Worm (Caenorhabditis elegans): ENCODE measurements around the gene mbr-1.

mbr-1 gene

DNA sequence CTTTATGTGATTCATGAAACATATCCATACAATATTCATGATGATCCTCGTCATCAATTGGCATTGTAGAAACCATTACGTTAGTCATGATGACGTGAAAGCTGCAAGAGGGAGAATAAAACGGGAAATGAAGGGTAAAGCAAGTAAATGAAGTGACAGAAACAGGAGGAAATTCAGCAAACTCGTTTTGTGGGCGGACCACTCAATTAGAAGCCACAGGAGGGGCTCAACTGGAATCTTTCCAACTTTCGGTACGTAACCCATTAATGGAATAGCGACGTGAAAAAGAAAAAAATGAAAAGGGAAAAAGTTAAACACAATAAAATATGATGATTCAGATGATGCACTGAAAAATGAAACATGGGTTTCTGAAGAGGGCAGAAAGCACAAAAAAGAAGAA lies 4.8 kb downstream of the mbr-1 start, which contains the start of gene T01C1.4:
Gene T01C1.4, minus strand, starts transcription at position 101 of the 400 bp plus-strand sequence.
- no peak for TF ChIP-seq hlh-12 (tag; optimal IDR thresholded peaks at IDR 0.05)
- no peak for TF ChIP-seq mcd-1 (GFP tag; IDR thresholded peaks at IDR 0.05)

DNA sequence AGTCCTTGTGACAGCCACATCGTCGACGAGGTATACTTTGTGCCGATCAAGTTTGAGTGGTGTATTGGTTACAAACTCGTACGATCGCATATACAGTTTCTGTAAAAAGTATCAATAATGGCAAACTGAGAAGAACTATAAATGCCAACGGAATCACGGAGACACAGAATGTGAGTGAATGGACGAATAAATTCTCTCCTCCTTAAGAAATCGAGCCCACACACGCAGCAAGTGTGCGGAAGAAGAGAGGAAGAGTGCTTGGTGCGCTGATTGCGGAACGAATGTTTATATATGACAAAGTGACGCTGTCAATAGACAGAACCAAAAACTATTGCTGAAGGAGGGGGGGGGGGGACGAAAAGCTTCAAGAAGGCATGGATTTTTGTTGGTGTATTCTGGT lies 10.1 kb downstream of the mbr-1 start, which contains the start of gene rhgf-1:
Gene rhgf-1, minus strand, starts transcription at position 101 of the 400 bp plus-strand sequence.
- TF ChIP-seq akir-1 (GFP tag; optimal IDR thresholded peaks at IDR 0.05) (no peak), Y67H2A.10 (GFP tag; conservative IDR thresholded peaks at IDR 0.05) (no peak), ccch-3 (GFP tag; optimal IDR thresholded peaks at IDR 0.05) (no peak), hlh-12 (tag; optimal IDR thresholded peaks at IDR 0.05) (no peak), bed-1 (GFP tag; IDR thresholded peaks at IDR 0.05) (no peak), madf-6 (GFP tag; IDR thresholded peaks at IDR 0.05) (no peak), ztf-28 (GFP tag; IDR thresholded peaks at IDR 0.05) (no peak), ztf-25 (GFP tag; IDR thresholded peaks at IDR 0.05) (no peak), Y53G8AR.9 (GFP tag; conservative IDR thresholded peaks at IDR 0.05) (no peak), Y53F4B.3 (GFP tag; IDR thresholded peaks at IDR 0.05) (no peak), lag-1 (GFP tag; IDR thresholded peaks at IDR 0.05) (no peak), attf-5 (GFP tag; optimal IDR thresholded peaks at IDR 0.05) (no peak), ceh-27 (GFP tag; optimal IDR thresholded peaks at IDR 0.05) (no peak), cebp-2 (GFP tag; IDR thresholded peaks at IDR 0.05) (no peak), rcor-1 (GFP tag; IDR thresholded peaks at IDR 0.05) (no peak), hmg-1.2 (GFP tag; IDR thresholded peaks at IDR 0.05) (no peak)

ce11 chrX:10704329-10704728 lies 17.5 kb downstream of the mbr-1 start:
- no peak for TF ChIP-seq ztf-25 (GFP tag; IDR thresholded peaks at IDR 0.05)
- TF ChIP-seq egrh-3 (GFP tag; IDR thresholded peaks at IDR 0.05): no peak
- no peak for TF ChIP-seq atf-7 (tag; optimal IDR thresholded peaks at IDR 0.05)
- TF ChIP-seq mes-4 (tag; optimal IDR thresholded peaks at IDR 0.05): no peak

DNA sequence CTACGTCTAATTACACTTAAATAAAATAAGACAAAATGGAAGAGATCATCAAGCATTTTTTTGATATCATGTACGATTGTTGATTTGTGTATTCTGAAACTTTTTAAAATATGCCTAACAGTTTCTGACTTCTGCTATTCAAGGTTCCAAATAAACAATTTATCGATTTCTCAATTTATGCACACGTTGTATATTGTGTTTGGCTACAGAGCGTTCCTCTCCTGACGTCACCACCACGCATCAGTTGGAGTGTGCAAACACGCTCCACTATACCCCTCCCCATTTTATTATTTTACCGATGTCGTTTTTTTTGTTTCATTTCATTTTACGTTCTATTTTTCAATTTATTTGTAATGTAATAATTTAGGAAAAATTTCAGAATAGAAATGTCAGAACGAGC lies 26.9 kb downstream of the mbr-1 start, which contains the start of gene plpp-1.3:
Gene plpp-1.3, plus strand, starts transcription at position 380 of the 400 bp plus-strand sequence.
- TF ChIP-seq mcd-1 (GFP tag; IDR thresholded peaks at IDR 0.05) (peak; percentile 45; the same call in 1 of the 2 replicates), nhr-80 (tag; optimal IDR thresholded peaks at IDR 0.05) (peak; percentile 34), madf-10 (tag; optimal IDR thresholded peaks at IDR 0.05) (no peak), hlh-12 (tag; optimal IDR thresholded peaks at IDR 0.05) (no peak), Y56A3A.18 (GFP tag; IDR thresholded peaks at IDR 0.05) (no peak), nhr-27 (tag; optimal IDR thresholded peaks at IDR 0.05) (no peak), pha-4 (tag; optimal IDR thresholded peaks at IDR 0.05) (no peak), lag-1 (GFP tag; IDR thresholded peaks at IDR 0.05) (no peak), attf-5 (GFP tag; optimal IDR thresholded peaks at IDR 0.05) (no peak), snpc-1.1 (tag; optimal IDR thresholded peaks at IDR 0.05; ENCODE audit: insufficient read depth) (no peak), tbx-9 (tag; optimal IDR thresholded peaks at IDR 0.05; ENCODE audit: borderline replicate concordance) (no peak), let-526 (GFP tag; IDR thresholded peaks at IDR 0.05) (no peak)

- no peak for TF ChIP-seq T26A5.8 (tag; optimal IDR thresholded peaks at IDR 0.05)
- TF ChIP-seq cebp-1 (GFP tag; IDR thresholded peaks at IDR 0.05): no peak
- TF ChIP-seq cebp-1 (tag; optimal IDR thresholded peaks at IDR 0.05): peak; percentile 11
- TF ChIP-seq nhr-80 (tag; optimal IDR thresholded peaks at IDR 0.05): peak; percentile 46
- TF ChIP-seq Y53F4B.3 (GFP tag; IDR thresholded peaks at IDR 0.05): no peak
- no peak for TF ChIP-seq let-526 (GFP tag; IDR thresholded peaks at IDR 0.05)
- TF ChIP-seq snpc-3.4 (tag; optimal IDR thresholded peaks at IDR 0.05): no peak
- no peak for TF ChIP-seq nfya-2 (GFP tag; IDR thresholded peaks at IDR 0.05)
- no peak for TF ChIP-seq hmg-20 (GFP tag; IDR thresholded peaks at IDR 0.05)
- no peak for TF ChIP-seq pbrm-1 (GFP tag; IDR thresholded peaks at IDR 0.05)
- TF ChIP-seq ccch-3 (GFP tag; optimal IDR thresholded peaks at IDR 0.05): no peak
- no peak for TF ChIP-seq snpc-1.3 (tag; optimal IDR thresholded peaks at IDR 0.05; ENCODE audit: insufficient read depth)
- TF ChIP-seq F55B11.4 (tag; optimal IDR thresholded peaks at IDR 0.05; ENCODE audit: borderline replicate concordance, insufficient read depth): no peak
These were observed 27.6 kb downstream of the mbr-1 start for ce11 chrX:10694248-10694647.
